Fruit fly (Drosophila melanogaster) whole organism, pupa: Measurements from ENCODE around the gene CAHbeta.
A peak's percentile ranks its signal among the peaks of the same experiment; 100 is the strongest.

ENCODE experiments used
- CG10348 ChIP-seq: fragments of 200-800 bp; sonication (Bioruptor generic); IDR thresholded peaks from 2 replicates; pipeline ENCODE4 v1.3.6; 2022; ENCODE audit warnings: missing biosample characterization, missing genetic modification characterization
- CG12605 ChIP-seq: fragments of 200-800 bp; sonication (Bioruptor generic); IDR thresholded peaks from 2 replicates; pipeline ENCODE4 v1.3.6; 2022; ENCODE audit warnings: missing biosample characterization, missing genetic modification characterization
- CG13204 ChIP-seq: fragments of 200-800 bp; sonication (Bioruptor generic); optimal IDR thresholded peaks from 2 replicates; lab custom pipeline; 2018; ENCODE audit warnings: missing biosample characterization, mild to moderate bottlenecking, missing genetic modification characterization, moderate library complexity
- CG14655 ChIP-seq: fragments of 200-800 bp; sonication (Bioruptor generic); optimal IDR thresholded peaks from 3 replicates; lab custom pipeline; 2017; ENCODE audit warnings: mild to moderate bottlenecking, missing biosample characterization, missing genetic modification reagents, missing genetic modification characterization
- CG15710 ChIP-seq: fragments of 200-800 bp; sonication (Bioruptor generic); optimal IDR thresholded peaks from 2 replicates; lab custom pipeline; 2018; ENCODE audit warnings: missing biosample characterization, mild to moderate bottlenecking, missing genetic modification characterization, moderate library complexity
- CG17806 ChIP-seq: fragments of 200-800 bp; sonication (Bioruptor generic); optimal IDR thresholded peaks from 2 replicates; lab custom pipeline; 2018; ENCODE audit warnings: missing biosample characterization, mild to moderate bottlenecking, missing genetic modification characterization, moderate library complexity
- CG32121 ChIP-seq: fragments of 200-800 bp; sonication (Bioruptor generic); IDR thresholded peaks from 2 replicates; pipeline ENCODE4 v1.3.6; 2022; ENCODE audit warnings: missing biosample characterization, missing genetic modification characterization
- CG34367 ChIP-seq: fragments of 200-800 bp; sonication (Bioruptor generic); optimal IDR thresholded peaks from 2 replicates; lab custom pipeline; 2018; ENCODE audit warnings: missing biosample characterization, mild to moderate bottlenecking, missing genetic modification characterization
- CG4496 ChIP-seq: fragments of 200-800 bp; sonication (Bioruptor generic); IDR thresholded peaks from 3 replicates; pipeline ENCODE4 v1.3.6; 2022; ENCODE audit warnings: missing biosample characterization, missing genetic modification characterization
- CG8159 ChIP-seq: fragments of 200-800 bp; sonication (Bioruptor generic); optimal IDR thresholded peaks from 3 replicates; lab custom pipeline; 2018; ENCODE audit warnings: missing biosample characterization, mild to moderate bottlenecking, missing genetic modification characterization, moderate library complexity
- CG8301 ChIP-seq: fragments of 200-800 bp; sonication (Bioruptor generic); optimal IDR thresholded peaks from 2 replicates; lab custom pipeline; 2018; ENCODE audit warnings: missing biosample characterization, mild to moderate bottlenecking, missing genetic modification characterization
- CG9948 ChIP-seq: fragments of 200-800 bp; sonication (Bioruptor generic); optimal IDR thresholded peaks from 2 replicates; lab custom pipeline; 2018; ENCODE audit warnings: missing biosample characterization, mild to moderate bottlenecking, missing genetic modification characterization, moderate library complexity
- D1 ChIP-seq: fragments of 200-800 bp; sonication (Bioruptor generic); optimal IDR thresholded peaks from 2 replicates; lab custom pipeline; 2018; ENCODE audit warnings: missing biosample characterization, mild to moderate bottlenecking, missing genetic modification characterization, moderate library complexity
- EcR ChIP-seq: fragments of 200-800 bp; sonication (Bioruptor generic); optimal IDR thresholded peaks from 3 replicates; lab custom pipeline; 2019; ENCODE audit warnings: missing biosample characterization, missing genetic modification characterization, mild to moderate bottlenecking, moderate library complexity, missing genetic modification reagents
- Ets98B ChIP-seq: fragments of 200-800 bp; sonication (Bioruptor generic); IDR thresholded peaks from 2 replicates; pipeline ENCODE4 v1.3.6; 2022; ENCODE audit warnings: missing biosample characterization, missing genetic modification characterization
- Pif1A ChIP-seq: fragments of 200-800 bp; sonication (Bioruptor generic); optimal IDR thresholded peaks from 3 replicates; lab custom pipeline; 2016; ENCODE audit warnings: missing biosample characterization, missing genetic modification characterization
- Pif1B ChIP-seq: fragments of 200-800 bp; sonication (Bioruptor generic); optimal IDR thresholded peaks from 3 replicates; lab custom pipeline; 2016; ENCODE audit warnings: missing biosample characterization, missing genetic modification characterization
- Snoo ChIP-seq: fragments of 200-800 bp; sonication (Bioruptor generic); optimal IDR thresholded peaks from 3 replicates; lab custom pipeline; 2017; ENCODE audit warnings: missing biosample characterization, mild to moderate bottlenecking, missing genetic modification characterization, inconsistent platforms
- fd96Ca ChIP-seq: fragments of 200-800 bp; sonication (Bioruptor generic); IDR thresholded peaks from 3 replicates; pipeline ENCODE4 v1.3.6; 2022; ENCODE audit warnings: missing biosample characterization, missing genetic modification characterization
- gl ChIP-seq: fragments of 200-800 bp; sonication (Bioruptor generic); optimal IDR thresholded peaks from 2 replicates; lab custom pipeline; 2018; ENCODE audit warnings: missing biosample characterization, mild to moderate bottlenecking, missing genetic modification characterization
- rn ChIP-seq: fragments of 200-800 bp; sonication (Bioruptor generic); IDR thresholded peaks from 2 replicates; pipeline ENCODE4 v1.3.6; 2022; ENCODE audit warnings: missing biosample characterization, missing genetic modification characterization

CAHbeta gene

DNA sequence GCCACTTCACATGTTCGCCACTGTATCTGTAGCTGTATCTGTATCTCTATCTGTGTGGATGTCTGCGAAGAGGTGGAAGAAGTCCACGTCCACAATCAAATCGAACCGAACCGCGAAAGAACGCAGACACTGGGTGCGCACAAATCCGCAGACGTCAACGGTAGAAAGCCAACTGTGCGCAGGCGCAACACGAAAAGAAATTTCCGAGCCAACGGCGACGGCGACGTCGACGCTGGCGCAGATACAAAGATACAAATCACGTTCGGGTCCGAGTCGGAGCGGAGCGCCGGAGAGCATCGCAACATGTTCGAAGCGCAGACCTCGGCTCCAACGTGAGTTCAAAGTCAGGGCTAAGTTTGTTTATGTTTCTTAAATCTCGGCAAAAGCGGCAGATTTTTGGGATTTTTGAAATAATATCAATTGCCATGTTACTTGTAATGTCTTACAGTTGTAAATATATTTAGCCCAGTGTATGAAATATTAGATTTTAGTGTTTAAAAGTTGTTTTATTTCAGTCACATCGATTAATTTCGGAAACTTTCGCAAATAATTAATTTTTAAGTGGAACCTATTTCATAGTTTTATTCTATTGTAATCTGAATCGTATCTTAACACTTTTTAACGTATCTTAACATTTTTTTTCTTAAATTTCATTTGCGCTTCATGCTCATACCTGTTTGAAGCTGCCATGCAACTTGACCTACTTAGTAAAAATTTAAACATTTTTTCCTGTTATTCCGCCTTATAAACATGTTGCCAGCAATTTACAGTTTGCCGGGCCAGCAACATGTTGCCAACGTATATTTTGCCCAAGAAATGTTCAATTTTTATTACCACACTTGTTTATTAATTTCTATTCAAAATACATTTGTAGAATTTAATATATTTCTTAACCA, 17.6 kb upstream of the CAHbeta start, which contains the start of gene ich:
Gene ich, minus strand, starts transcription at position 178 of the 896 bp plus-strand sequence.
- TF ChIP-seq CG9948 (tag; lab: Kevin White, UChicago): no peak
- 0 out of 3 replicates have a peak, but pooled peaks have one; percentile 31 for TF ChIP-seq fd96Ca
- peak; percentile 4 for TF ChIP-seq EcR (GFP tag; lab: Kevin White, UChicago)

DNA sequence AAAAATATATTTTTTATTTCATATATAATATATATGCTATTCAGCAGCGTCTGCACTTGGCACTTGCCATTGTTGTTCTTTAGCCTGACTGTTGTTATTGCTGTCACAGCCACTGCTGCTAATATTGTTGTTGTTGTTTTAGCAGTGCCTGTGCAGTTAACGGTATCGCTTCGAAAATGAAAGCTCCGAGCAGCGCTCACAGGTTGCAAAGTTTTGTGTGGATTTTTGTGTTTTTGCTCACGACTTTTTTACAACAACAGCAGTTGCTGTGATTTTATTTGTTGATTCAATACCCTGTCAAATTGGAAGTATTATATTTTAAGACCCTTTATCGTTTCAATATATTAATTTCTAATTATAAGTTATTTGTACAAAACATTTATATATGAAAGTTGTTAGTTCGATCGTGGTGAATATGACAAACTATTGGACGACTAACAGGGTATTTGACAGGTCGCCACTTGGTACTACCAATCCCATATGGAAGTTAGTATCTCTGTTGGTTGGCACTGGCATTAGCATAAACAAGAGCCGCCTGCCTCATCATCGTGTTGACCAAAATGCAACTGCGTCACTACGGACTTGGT, 16.8 kb upstream of the CAHbeta start:
- TF ChIP-seq Ets98B (GFP tag; lab: Robert Waterston, UW) (peak; percentile 61), gl (no peak), CG17806 (tag; lab: Kevin White, UChicago) (no peak), CG4496 (GFP tag; lab: Robert Waterston, UW) (no peak), CG32121 (GFP tag; lab: Robert Waterston, UW) (peak; percentile 25; the same call in 1 of the 2 replicates), Pif1A (GFP tag; lab: Kevin White, UChicago) (no peak), CG9948 (tag; lab: Kevin White, UChicago) (no peak), D1 (tag; lab: Kevin White, UChicago) (no peak), Pif1B (GFP tag; lab: Kevin White, UChicago) (peak; percentile 10), fd96Ca (peak; percentile 36; the same call in 1 of the 3 replicates), CG15710 (tag; lab: Kevin White, UChicago) (no peak), EcR (GFP tag; lab: Kevin White, UChicago) (no peak), CG34367 (no peak), Snoo (no peak)

DNA sequence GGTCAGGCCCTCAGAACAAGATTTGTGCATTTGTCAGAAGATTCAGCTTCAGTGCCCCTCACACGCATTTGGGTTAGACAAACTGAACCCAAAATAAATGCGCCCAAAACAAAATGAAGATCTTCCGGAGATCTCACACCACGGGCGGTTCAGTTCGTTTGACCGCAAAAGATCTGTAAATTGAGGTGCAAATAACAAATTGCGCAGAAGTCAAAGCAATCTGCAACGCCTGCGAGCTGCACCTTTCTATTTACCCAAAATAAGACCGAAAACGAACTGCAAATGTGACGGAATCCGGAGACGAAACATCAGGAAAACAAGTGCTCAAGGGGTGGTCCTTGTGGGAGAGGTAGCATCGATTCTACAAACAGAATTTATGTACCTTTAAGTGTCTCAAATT, 15.1 kb upstream of the CAHbeta start:
- TF ChIP-seq CG9948 (tag; lab: Kevin White, UChicago) (no peak), CG10348 (GFP tag; lab: Robert Waterston, UW) (no peak), rn (no peak), CG32121 (GFP tag; lab: Robert Waterston, UW) (no peak), Pif1A (GFP tag; lab: Kevin White, UChicago) (no peak), CG4496 (GFP tag; lab: Robert Waterston, UW) (no peak), CG34367 (no peak), Snoo (no peak), CG15710 (tag; lab: Kevin White, UChicago) (no peak), Pif1B (GFP tag; lab: Kevin White, UChicago) (no peak), CG13204 (GFP tag; lab: Kevin White, UChicago) (no peak), D1 (tag; lab: Kevin White, UChicago) (no peak), CG8301 (no peak), CG8159 (no peak), EcR (GFP tag; lab: Kevin White, UChicago) (no peak), CG17806 (tag; lab: Kevin White, UChicago) (no peak), CG14655 (no peak), gl (no peak), CG12605 (GFP tag; lab: Robert Waterston, UW) (no peak), Ets98B (GFP tag; lab: Robert Waterston, UW) (no peak)

dm6 chr3R:8966598-8966997, 14.1 kb upstream of the CAHbeta start:
- no peak for TF ChIP-seq Snoo
- TF ChIP-seq CG8301: peak; percentile 43
- TF ChIP-seq CG9948 (tag; lab: Kevin White, UChicago): no peak
- no peak for TF ChIP-seq CG34367
- no peak for TF ChIP-seq CG15710 (tag; lab: Kevin White, UChicago)
- TF ChIP-seq CG32121 (GFP tag; lab: Robert Waterston, UW): peak; percentile 46; the same call in 1 of the 2 replicates
- TF ChIP-seq CG4496 (GFP tag; lab: Robert Waterston, UW): peak; percentile 22; the same call in 2 of the 3 replicates
- no peak for TF ChIP-seq Ets98B (GFP tag; lab: Robert Waterston, UW)
- no peak for TF ChIP-seq CG12605 (GFP tag; lab: Robert Waterston, UW)
- TF ChIP-seq rn: no peak
- TF ChIP-seq Pif1B (GFP tag; lab: Kevin White, UChicago): no peak
- TF ChIP-seq fd96Ca: no peak
- TF ChIP-seq CG8159: no peak

- TF ChIP-seq Pif1B (GFP tag; lab: Kevin White, UChicago) (peak; percentile 22), CG12605 (GFP tag; lab: Robert Waterston, UW) (no peak), CG14655 (peak; percentile 20), CG8301 (peak; percentile 18), Ets98B (GFP tag; lab: Robert Waterston, UW) (no peak), CG32121 (GFP tag; lab: Robert Waterston, UW) (no peak), CG9948 (tag; lab: Kevin White, UChicago) (peak; percentile 51), CG15710 (tag; lab: Kevin White, UChicago) (peak; percentile 37), CG13204 (GFP tag; lab: Kevin White, UChicago) (no peak), D1 (tag; lab: Kevin White, UChicago) (no peak), Pif1A (GFP tag; lab: Kevin White, UChicago) (peak; percentile 38), EcR (GFP tag; lab: Kevin White, UChicago) (no peak), rn (no peak), fd96Ca (no peak), CG17806 (tag; lab: Kevin White, UChicago) (peak; percentile 19), Snoo (peak; percentile 38), CG34367 (peak; percentile 3), CG10348 (GFP tag; lab: Robert Waterston, UW) (no peak), CG4496 (GFP tag; lab: Robert Waterston, UW) (no peak), CG8159 (peak; percentile 65), gl (no peak)
Measured at dm6 chr3R:8968837-8969236, 11.8 kb upstream of the CAHbeta start.
